Fruit fly (Drosophila melanogaster): Measurements from ENCODE around the gene inaF-C.
A peak's percentile ranks its signal among the peaks of the same experiment; 100 is the strongest.

Gene inaF-C

DNA sequence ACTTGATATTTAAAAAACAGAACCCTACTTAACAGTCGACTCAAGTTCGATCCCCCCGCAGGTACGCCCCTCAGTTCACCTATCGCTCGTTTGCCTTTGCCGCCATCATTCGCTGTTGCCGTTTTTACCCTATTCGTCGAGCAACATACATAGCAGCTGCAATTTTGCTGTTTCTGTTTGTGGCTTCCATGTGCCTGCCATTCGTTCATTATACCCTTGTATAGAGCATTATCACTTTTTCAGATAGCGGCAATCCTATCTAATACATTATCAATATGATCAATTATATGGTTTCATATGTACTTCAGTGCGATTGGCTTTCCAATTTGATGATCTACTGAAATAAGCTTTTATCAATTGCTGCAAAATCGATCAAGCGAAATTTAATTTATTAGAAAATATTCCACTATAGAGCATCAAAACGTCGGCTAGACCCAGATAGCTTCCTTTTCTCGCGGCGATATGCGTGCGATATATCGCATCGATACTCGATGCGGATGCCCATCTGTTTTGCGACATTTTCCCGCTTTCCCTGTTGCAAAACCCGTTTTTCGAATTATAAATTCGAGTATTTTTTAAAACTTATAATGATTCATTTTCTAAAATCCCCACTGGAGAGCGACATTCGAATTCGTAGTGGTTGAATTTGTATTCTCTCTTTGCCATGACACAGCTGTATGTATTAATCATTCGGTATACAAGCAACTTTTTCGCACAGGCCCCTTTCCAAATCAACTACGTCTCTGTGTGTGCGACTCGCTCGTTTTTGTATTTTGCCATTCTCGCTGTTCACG is 15.4 kb downstream of the inaF-C start (continued):
- TF ChIP-seq Nf-YC (tag; optimal IDR thresholded peaks at IDR 0.05) = peak; percentile 74
- peak; percentile 6 for TF ChIP-seq fru (optimal IDR thresholded peaks at IDR 0.05)
- TF ChIP-seq MESR4 (GFP tag; optimal IDR thresholded peaks at IDR 0.05) = peak; percentile 19
- TF ChIP-seq HmgZ (tag; optimal IDR thresholded peaks at IDR 0.05) = peak; percentile 87
- TF ChIP-seq Abd-B (GFP tag; optimal IDR thresholded peaks at IDR 0.05) = peak; percentile 89
- TF ChIP-seq kay (GFP tag; optimal IDR thresholded peaks at IDR 0.05) = peak; percentile 79
- TF ChIP-seq tin (GFP tag; optimal IDR thresholded peaks at IDR 0.05) = peak; percentile 82
- TF ChIP-seq onecut (GFP tag; IDR thresholded peaks at IDR 0.05) = 0 out of 2 replicates have a peak, but pooled peaks have one; percentile 3
- peak; percentile 81 for TF ChIP-seq nerfin-1 (tag; optimal IDR thresholded peaks at IDR 0.05)
- TF ChIP-seq tna (GFP tag; IDR thresholded peaks at IDR 0.05; ENCODE audit: partially characterized antibody) = peak; percentile 29; the same call in 1 of the 2 replicates
- TF ChIP-seq CG17361 (GFP tag; IDR thresholded peaks at IDR 0.05) = peak; percentile 89
- peak; percentile 75 for TF ChIP-seq fd3F (GFP tag; optimal IDR thresholded peaks at IDR 0.05)
- TF ChIP-seq sc (optimal IDR thresholded peaks at IDR 0.05) = no peak
- peak; percentile 85 for TF ChIP-seq sc (GFP tag; optimal IDR thresholded peaks at IDR 0.05)
- TF ChIP-seq schlank (tag; optimal IDR thresholded peaks at IDR 0.05) = peak; percentile 62
- TF ChIP-seq CG9437 (GFP tag; optimal IDR thresholded peaks at IDR 0.05) = peak; percentile 82
- peak; percentile 71 for TF ChIP-seq CG34376 (GFP tag; optimal IDR thresholded peaks at IDR 0.05)
- peak; percentile 72 for TF ChIP-seq CG6791 (GFP tag; IDR thresholded peaks at IDR 0.05; ENCODE audit: partially characterized antibody)
- TF ChIP-seq bsh (GFP tag; optimal IDR thresholded peaks at IDR 0.05) = peak; percentile 82 to 88
- TF ChIP-seq CG17359 (tag; optimal IDR thresholded peaks at IDR 0.05) = peak; percentile 89
- TF ChIP-seq CG18262 (tag; optimal IDR thresholded peaks at IDR 0.05) = peak; percentile 93
- TF ChIP-seq Scr (GFP tag; IDR thresholded peaks at IDR 0.05; ENCODE audit: partially characterized antibody) = peak; percentile 77
- peak; percentile 84 for TF ChIP-seq shn (GFP tag; optimal IDR thresholded peaks at IDR 0.05)
- TF ChIP-seq Bteb2 (GFP tag; optimal IDR thresholded peaks at IDR 0.05) = peak; percentile 87
- TF ChIP-seq ham (GFP tag; IDR thresholded peaks at IDR 0.05) = peak; percentile 74
- TF ChIP-seq CG10209 (GFP tag; optimal IDR thresholded peaks at IDR 0.05) = peak; percentile 91
- TF ChIP-seq CG3847 (GFP tag; IDR thresholded peaks at IDR 0.05) = peak; percentile 80
- TF ChIP-seq usp (GFP tag; optimal IDR thresholded peaks at IDR 0.05) = no peak
- TF ChIP-seq z (GFP tag; IDR thresholded peaks at IDR 0.05) = no peak
- peak; percentile 3 for TF ChIP-seq Hey (tag; optimal IDR thresholded peaks at IDR 0.05)
- peak; percentile 81 for TF ChIP-seq CG32532 (GFP tag; IDR thresholded peaks at IDR 0.05)
- peak; percentile 72 for TF ChIP-seq amos (GFP tag; IDR thresholded peaks at IDR 0.05; ENCODE audit: partially characterized antibody)
- TF ChIP-seq cas (GFP tag; IDR thresholded peaks at IDR 0.05) = peak; percentile 48; the same call in 1 of the 2 replicates
- peak; percentile 87 for TF ChIP-seq CG33557 (GFP tag; optimal IDR thresholded peaks at IDR 0.05)
- TF ChIP-seq Ada2b (GFP tag; IDR thresholded peaks at IDR 0.05) = peak; percentile 61
- peak; percentile 83 for TF ChIP-seq Dip3 (GFP tag; optimal IDR thresholded peaks at IDR 0.05)
- TF ChIP-seq CG2202 (tag; optimal IDR thresholded peaks at IDR 0.05) = peak; percentile 65
- peak; percentile 82 for TF ChIP-seq danr (GFP tag; IDR thresholded peaks at IDR 0.05)
- TF ChIP-seq bab2 (GFP tag; optimal IDR thresholded peaks at IDR 0.05) = peak; percentile 81
- peak; percentile 92 for TF ChIP-seq Oli (tag; optimal IDR thresholded peaks at IDR 0.05)
- TF ChIP-seq CG30403 (GFP tag; optimal IDR thresholded peaks at IDR 0.05) = peak; percentile 90
- TF ChIP-seq bcd (GFP tag; optimal IDR thresholded peaks at IDR 0.05) = peak; percentile 91
- TF ChIP-seq CG1603 (tag; optimal IDR thresholded peaks at IDR 0.05) = peak; percentile 86
- peak; percentile 85 for TF ChIP-seq run (tag; optimal IDR thresholded peaks at IDR 0.05)
- TF ChIP-seq Atf-2 (GFP tag; optimal IDR thresholded peaks at IDR 0.05) = peak; percentile 84
- peak; percentile 74 for TF ChIP-seq Asciz (GFP tag; optimal IDR thresholded peaks at IDR 0.05)
- TF ChIP-seq btn (GFP tag; optimal IDR thresholded peaks at IDR 0.05) = peak; percentile 78
- no peak for TF ChIP-seq crp (GFP tag; optimal IDR thresholded peaks at IDR 0.05)
- TF ChIP-seq Med (GFP tag) = peak; percentile 98
